Worm (Caenorhabditis elegans) whole organism, L4 larva: ENCODE results near the gene ceh-13.

Source experiments
- D1046.2 ChIP-seq: fragments of 200-800 bp; sonication (Bioruptor generic); IDR thresholded peaks from 2 replicates; pipeline ENCODE4 v1.3.6; 2022; ENCODE audit warnings: missing genetic modification characterization, missing compliant biosample characterization
- F26F4.8 ChIP-seq: fragments of 200-800 bp; sonication (Bioruptor generic); conservative IDR thresholded peaks from 2 replicates; pipeline ENCODE4 v1.3.6; 2022; ENCODE audit warnings: missing genetic modification characterization, missing compliant biosample characterization
- F37D6.2 ChIP-seq: sonication (generic microtip); optimal IDR thresholded peaks from 2 replicates; lab custom pipeline; 2016; ENCODE audit warnings: mild to moderate bottlenecking, missing genetic modification characterization, missing compliant biosample characterization
- Y5F2A.4 ChIP-seq: fragments of 200-800 bp; sonication (Bioruptor generic); optimal IDR thresholded peaks from 2 replicates; lab custom pipeline; 2018; ENCODE audit warnings: mild to moderate bottlenecking, missing genetic modification characterization, missing compliant biosample characterization
- ZK337.2 ChIP-seq: fragments of 200-800 bp; sonication (Bioruptor generic); IDR thresholded peaks from 2 replicates; pipeline ENCODE4 v1.3.6; 2022; ENCODE audit warnings: missing genetic modification reagents, missing genetic modification characterization, missing compliant biosample characterization
- ces-1 ChIP-seq: fragments of 150-350 bp; sonication (generic microtip); optimal IDR thresholded peaks from 4 replicates; lab custom pipeline; 2014; ENCODE audit warnings: missing biosample characterization, missing genetic modification reagents, missing genetic modification characterization
- daf-16 ChIP-seq, 3 experiments: sonication (generic microtip); optimal IDR thresholded peaks; 2 replicates each; lab custom pipeline; 2016 to 2017; ENCODE audit warnings: missing genetic modification characterization in 3 of 3, missing genetic modification reagents in 3 of 3, mild to moderate bottlenecking in 2 of 3, missing compliant biosample characterization in 2 of 3, missing biosample characterization in 1 of 3, moderate library complexity in 1 of 3
- dmd-6 ChIP-seq: fragments of 200-800 bp; sonication (Bioruptor generic); IDR thresholded peaks from 2 replicates; pipeline ENCODE4 v1.3.6; 2022; ENCODE audit warnings: missing genetic modification reagents, missing genetic modification characterization, missing compliant biosample characterization
- dmd-9 ChIP-seq: fragments of 200-800 bp; sonication (Bioruptor generic); IDR thresholded peaks from 2 replicates; pipeline ENCODE4 v1.3.6; 2022; ENCODE audit warnings: missing genetic modification reagents, missing genetic modification characterization, missing compliant biosample characterization
- duxl-1 ChIP-seq: sonication (generic microtip); optimal IDR thresholded peaks from 2 replicates; lab custom pipeline; 2016; ENCODE audit warnings: mild to moderate bottlenecking, missing genetic modification characterization, moderate library complexity, missing compliant biosample characterization; ENCODE audit not compliant: poor library complexity
- dve-1 ChIP-seq: sonication (generic microtip); optimal IDR thresholded peaks from 2 replicates; lab custom pipeline; 2017; ENCODE audit warnings: antibody characterized with exemption, mild to moderate bottlenecking, missing genetic modification characterization, missing compliant biosample characterization; ENCODE audit not compliant: insufficient read depth
- egl-27 ChIP-seq: sonication (generic microtip); optimal IDR thresholded peaks from 3 replicates; lab custom pipeline; 2017; ENCODE audit warnings: missing biosample characterization, missing genetic modification reagents, missing genetic modification characterization
- egl-43 ChIP-seq: fragments of 200-800 bp; sonication (Bioruptor generic); IDR thresholded peaks from 2 replicates; pipeline ENCODE4 v1.3.6; 2022; ENCODE audit warnings: missing genetic modification reagents, missing genetic modification characterization, missing compliant biosample characterization
- fkh-10 ChIP-seq: fragments of 150-350 bp; optimal IDR thresholded peaks from 2 replicates; lab custom pipeline; 2014; ENCODE audit warnings: missing biosample characterization, missing genetic modification reagents, missing genetic modification characterization
- fos-1 ChIP-seq: fragments of 150-350 bp; optimal IDR thresholded peaks from 2 replicates; lab custom pipeline; 2014; ENCODE audit warnings: missing biosample characterization, missing genetic modification characterization
- hif-1 ChIP-seq, 2 experiments: sonication (generic microtip); optimal IDR thresholded peaks; 2 replicates each; lab custom pipeline; 2016 to 2017; ENCODE audit warnings: missing compliant biosample characterization in 2 of 2, missing genetic modification characterization in 2 of 2, missing genetic modification reagents in 2 of 2, missing genotype in 2 of 2, mild to moderate bottlenecking in 1 of 2
- hlh-11 ChIP-seq: fragments of 200-800 bp; sonication (Bioruptor generic); optimal IDR thresholded peaks from 2 replicates; lab custom pipeline; 2018; ENCODE audit warnings: mild to moderate bottlenecking, missing genetic modification characterization, missing compliant biosample characterization
- hlh-30 ChIP-seq: sonication (generic microtip); optimal IDR thresholded peaks from 2 replicates; lab custom pipeline; 2017; ENCODE audit warnings: antibody characterized with exemption, mild to moderate bottlenecking, missing genetic modification characterization, missing compliant biosample characterization; ENCODE audit not compliant: insufficient read depth
- lim-7 ChIP-seq: fragments of 200-800 bp; sonication (Bioruptor generic); IDR thresholded peaks from 2 replicates; pipeline ENCODE4 v1.3.6; 2022; ENCODE audit warnings: missing genetic modification characterization, missing compliant biosample characterization
- lin-15B ChIP-seq: fragments of 150-350 bp; sonication (generic microtip); optimal IDR thresholded peaks from 3 replicates; lab custom pipeline; 2014; ENCODE audit warnings: missing biosample characterization, missing genetic modification characterization
- mdt-29 ChIP-seq: fragments of 200-800 bp; sonication (Bioruptor generic); IDR thresholded peaks from 2 replicates; pipeline ENCODE4 v1.3.6; 2022; ENCODE audit warnings: missing genetic modification reagents, missing genetic modification characterization, missing compliant biosample characterization
- mxl-3 ChIP-seq: fragments of 200-800 bp; sonication (Bioruptor generic); optimal IDR thresholded peaks from 2 replicates; lab custom pipeline; 2018; ENCODE audit warnings: mild to moderate bottlenecking, missing genetic modification characterization, missing compliant biosample characterization
- nhr-42 ChIP-seq: fragments of 200-800 bp; sonication (Bioruptor generic); IDR thresholded peaks from 2 replicates; pipeline ENCODE4 v1.3.6; 2022; ENCODE audit warnings: missing genetic modification characterization, missing compliant biosample characterization
- nhr-76 ChIP-seq: fragments of 150-350 bp; optimal IDR thresholded peaks from 2 replicates; lab custom pipeline; 2014; ENCODE audit warnings: missing biosample characterization, missing genetic modification characterization
- pha-4 ChIP-seq, 2 experiments: fragments of 150-350 bp in 1 of 2; fragments of 200-800 bp in 1 of 2; sonication (Bioruptor generic) in 1 of 2; IDR thresholded peaks in 1 of 2; optimal IDR thresholded peaks in 1 of 2; 2 replicates each; pipeline versions ENCODE4 v1.3.6 to Lab custom; 2014 to 2022; ENCODE audit warnings: missing genetic modification characterization in 2 of 2, missing genetic modification reagents in 2 of 2, missing biosample characterization in 1 of 2, missing compliant biosample characterization in 1 of 2
- pqm-1 ChIP-seq: sonication (generic microtip); optimal IDR thresholded peaks from 2 replicates; lab custom pipeline; 2017; ENCODE audit warnings: missing biosample characterization, missing genetic modification characterization
- rbr-2 ChIP-seq: sonication (generic microtip); optimal IDR thresholded peaks from 2 replicates; lab custom pipeline; 2016; ENCODE audit warnings: missing genotype, missing genetic modification characterization, missing compliant biosample characterization
- skn-1 ChIP-seq: fragments of 150-350 bp; optimal IDR thresholded peaks from 2 replicates; lab custom pipeline; 2014; ENCODE audit warnings: missing biosample characterization, missing genetic modification characterization
- spr-1 ChIP-seq: sonication (generic microtip); optimal IDR thresholded peaks from 2 replicates; lab custom pipeline; 2016; ENCODE audit warnings: mild to moderate bottlenecking, missing genetic modification characterization, missing compliant biosample characterization
- tag-97 ChIP-seq: fragments of 200-800 bp; sonication (Bioruptor generic); IDR thresholded peaks from 2 replicates; pipeline ENCODE4 v1.3.6; 2022; ENCODE audit warnings: missing genetic modification characterization, missing compliant biosample characterization
- unc-62 ChIP-seq, 3 experiments: fragments of 150-350 bp in 1 of 3; sonication (generic microtip); optimal IDR thresholded peaks in 2 of 3; peaks in 1 of 3; 1 replicate in 1 of 3; 2 replicates in 2 of 3; lab custom pipeline; 2014 to 2017; ENCODE audit warnings: missing biosample characterization in 3 of 3, missing genetic modification characterization in 3 of 3, missing genetic modification reagents in 3 of 3, missing genotype in 1 of 3
- vab-7 ChIP-seq: fragments of 200-800 bp; sonication (Bioruptor generic); IDR thresholded peaks from 2 replicates; pipeline ENCODE4 v1.3.6; 2022; ENCODE audit warnings: missing genetic modification reagents, missing genetic modification characterization, missing compliant biosample characterization

The ceh-13 gene

ce11 chrIII:7559869-7560268 is 4.4 kb downstream of the ceh-13 start:
- TF ChIP-seq hlh-11 (tag; lab: Kevin White, UChicago) (peak; percentile 1), unc-62 (GFP tag; optimal IDR thresholded peaks at IDR 0.05 in 1 of 2; lab: Kevin White, UChicago) (peak in 1 of 2 experiments; percentile 48), unc-62 (tag; optimal IDR thresholded peaks at IDR 0.05; lab: Kevin White, UChicago) (no peak), daf-16 (GFP tag; optimal IDR thresholded peaks at IDR 0.05; lab: Kevin White, UChicago) (peak in 1 of 2 experiments; percentile 77), daf-16 (tag; optimal IDR thresholded peaks at IDR 0.05; lab: Kevin White, UChicago) (no peak), pha-4 (GFP tag; IDR thresholded peaks at IDR 0.05; lab: Robert Waterston, UW) (no peak), pha-4 (tag; optimal IDR thresholded peaks at IDR 0.05; lab: Kevin White, UChicago) (no peak), F37D6.2 (no peak), ces-1 (no peak), ZK337.2 (GFP tag; lab: Robert Waterston, UW) (no peak), D1046.2 (GFP tag; lab: Robert Waterston, UW) (no peak), Y5F2A.4 (GFP tag; lab: Kevin White, UChicago) (no peak)
- TF ChIP-seq, all 104 proteins: peak for 3

DNA sequence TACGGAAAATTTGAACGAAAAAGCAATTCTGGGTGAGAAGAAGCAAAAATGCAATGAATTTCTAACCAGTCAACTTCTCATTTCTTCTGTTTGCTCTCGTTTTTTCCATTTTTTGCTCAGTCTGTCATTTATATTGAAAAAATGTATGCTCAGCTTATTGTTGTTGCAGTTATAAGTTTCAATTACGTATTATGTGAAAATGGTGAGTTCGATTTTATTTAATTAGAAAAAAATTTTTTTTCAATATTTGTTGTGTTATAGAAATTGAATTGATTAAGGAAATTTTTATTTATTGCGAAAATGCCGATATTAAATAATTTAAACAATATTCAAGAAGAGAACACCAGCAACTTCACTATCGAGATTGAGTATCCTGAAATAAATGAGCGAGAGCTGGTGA is 6.4 kb downstream of the ceh-13 start, which contains the start of gene lgc-12:
lgc-12 (plus strand) TSS at position 301 of the 400 bp plus-strand sequence.
- TF ChIP-seq skn-1 (tag; lab: Kevin White, UChicago) (no peak), dmd-9 (GFP tag; lab: Robert Waterston, UW) (no peak), unc-62 (GFP tag; optimal IDR thresholded peaks at IDR 0.05 in 1 of 2; lab: Kevin White, UChicago) (no peak), unc-62 (tag; optimal IDR thresholded peaks at IDR 0.05; lab: Kevin White, UChicago) (no peak), D1046.2 (GFP tag; lab: Robert Waterston, UW) (no peak), ces-1 (no peak), dve-1 (tag; lab: Kevin White, UChicago) (no peak), nhr-76 (tag; lab: Kevin White, UChicago) (no peak), mdt-29 (GFP tag; lab: Robert Waterston, UW) (no peak), egl-43 (no peak), vab-7 (no peak), Y5F2A.4 (GFP tag; lab: Kevin White, UChicago) (no peak), mxl-3 (GFP tag; lab: Kevin White, UChicago) (no peak), nhr-42 (GFP tag; lab: Robert Waterston, UW) (no peak), rbr-2 (tag; lab: Kevin White, UChicago) (no peak), egl-27 (tag; lab: Kevin White, UChicago) (no peak), spr-1 (no peak), F26F4.8 (GFP tag; lab: Robert Waterston, UW) (no peak), dmd-6 (GFP tag; lab: Robert Waterston, UW) (no peak), tag-97 (GFP tag; lab: Robert Waterston, UW) (no peak), hif-1 (tag; optimal IDR thresholded peaks at IDR 0.05; lab: Kevin White, UChicago) (no peak)

ce11 chrIII:7565247-7565646 is 9.8 kb downstream of the ceh-13 start, which contains the start of gene ttr-8:
Gene ttr-8 (minus strand): TSS chrIII:7565347.
- TF ChIP-seq fos-1 (tag; lab: Kevin White, UChicago) (no peak), lim-7 (GFP tag; lab: Robert Waterston, UW) (no peak), duxl-1 (tag; lab: Kevin White, UChicago) (no peak), mdt-29 (GFP tag; lab: Robert Waterston, UW) (no peak), pqm-1 (tag; lab: Kevin White, UChicago) (no peak), hlh-30 (tag; lab: Kevin White, UChicago) (no peak), lin-15B (tag; lab: Kevin White, UChicago) (no peak), pha-4 (GFP tag; IDR thresholded peaks at IDR 0.05; lab: Robert Waterston, UW) (no peak), pha-4 (tag; optimal IDR thresholded peaks at IDR 0.05; lab: Kevin White, UChicago) (no peak), egl-43 (no peak), fkh-10 (GFP tag; lab: Kevin White, UChicago) (no peak), vab-7 (no peak), ces-1 (no peak), unc-62 (GFP tag; optimal IDR thresholded peaks at IDR 0.05 in 1 of 2; lab: Kevin White, UChicago) (no peak), unc-62 (tag; optimal IDR thresholded peaks at IDR 0.05; lab: Kevin White, UChicago) (no peak)
- TF ChIP-seq, all 104 proteins: peak for 0
